Worm (Caenorhabditis elegans) whole organism, early embryonic: Measurements from ENCODE around the gene fbxb-117.

Experiments used
- hmg-4 ChIP-seq: fragments of 200-800 bp; sonication (Bioruptor generic); optimal IDR thresholded peaks from 2 replicates; lab custom pipeline; 2018; ENCODE audit warnings: mild to moderate bottlenecking, missing genetic modification characterization, missing compliant biosample characterization
- sea-1 ChIP-seq: fragments of 200-800 bp; sonication (Bioruptor generic); conservative IDR thresholded peaks from 2 replicates; pipeline ENCODE4 v1.3.6; 2022; ENCODE audit warnings: missing genetic modification characterization, missing compliant biosample characterization
- tra-4 ChIP-seq: sonication (generic microtip); optimal IDR thresholded peaks from 2 replicates; lab custom pipeline; 2017; ENCODE audit warnings: missing genetic modification characterization, missing compliant biosample characterization

DNA sequence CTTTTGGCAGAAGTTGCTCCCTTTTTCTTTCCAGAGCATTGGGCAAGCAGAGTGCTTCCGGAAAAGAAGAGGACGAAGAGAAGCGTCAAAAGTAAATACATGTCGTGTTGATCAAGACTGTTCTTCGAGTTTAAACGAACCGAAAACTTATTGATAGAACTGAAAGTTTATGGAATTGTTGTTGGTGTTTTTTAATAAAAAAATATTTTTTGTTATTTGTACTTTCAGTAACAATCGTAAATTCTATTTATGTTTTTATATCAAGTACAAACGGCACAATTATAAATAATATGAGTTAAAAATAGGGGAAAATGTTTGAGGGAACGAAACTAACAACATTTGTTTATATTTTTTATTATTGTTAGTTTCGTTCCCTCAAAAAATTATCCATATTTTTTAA, 24.8 kb upstream of the fbxb-117 start, which contains the start of gene F21D9.3:
- no peak for TF ChIP-seq sea-1 (GFP tag; lab: Robert Waterston, UW)
- no peak for TF ChIP-seq tra-4 (tag; lab: Kevin White, UChicago)
- no peak for TF ChIP-seq hmg-4 (GFP tag; lab: Kevin White, UChicago)
